Worm (Caenorhabditis elegans) whole organism, young adult: ENCODE measurements around the gene kel-10.

Source experiments
- C06A6.2 ChIP-seq: fragments of 200-800 bp; sonication (Bioruptor generic); conservative IDR thresholded peaks from 2 replicates; pipeline ENCODE4 v1.3.6; 2022; ENCODE audit warnings: missing genetic modification characterization, missing compliant biosample characterization
- C17E4.6 ChIP-seq: fragments of 200-800 bp; sonication (Bioruptor generic); IDR thresholded peaks from 2 replicates; pipeline ENCODE4 v1.3.6; 2022; ENCODE audit warnings: missing genetic modification reagents, missing genetic modification characterization, missing compliant biosample characterization
- F22D6.2 ChIP-seq: sonication (generic microtip); optimal IDR thresholded peaks from 2 replicates; lab custom pipeline; 2016; ENCODE audit warnings: mild to moderate bottlenecking, missing genetic modification characterization, missing compliant biosample characterization
- F23B12.7 ChIP-seq: sonication (generic microtip); optimal IDR thresholded peaks from 2 replicates; lab custom pipeline; 2017; ENCODE audit warnings: missing genetic modification characterization, mild to moderate bottlenecking, missing compliant biosample characterization, antibody characterized with exemption, moderate library complexity; ENCODE audit not compliant: insufficient read depth
- F33H1.4 ChIP-seq: fragments of 200-800 bp; sonication (Bioruptor generic); IDR thresholded peaks from 2 replicates; pipeline ENCODE4 v1.3.6; 2022; ENCODE audit warnings: missing genetic modification reagents, missing genetic modification characterization, missing compliant biosample characterization
- F57C9.4 ChIP-seq: sonication (generic microtip); optimal IDR thresholded peaks from 2 replicates; lab custom pipeline; 2017; ENCODE audit warnings: mild to moderate bottlenecking, missing genetic modification characterization, missing compliant biosample characterization
- Y53F4B.3 ChIP-seq: fragments of 200-800 bp; sonication (Bioruptor generic); IDR thresholded peaks from 2 replicates; pipeline ENCODE4 v1.3.6; 2022; ENCODE audit warnings: missing genetic modification reagents, missing genetic modification characterization, missing compliant biosample characterization
- Y56A3A.18 ChIP-seq: fragments of 200-800 bp; sonication (Bioruptor generic); IDR thresholded peaks from 2 replicates; pipeline ENCODE4 v1.3.6; 2022; ENCODE audit warnings: missing genetic modification reagents, missing genetic modification characterization, missing compliant biosample characterization
- Y79H2A.3 ChIP-seq: fragments of 200-800 bp; sonication (Bioruptor generic); conservative IDR thresholded peaks from 2 replicates; pipeline ENCODE4 v1.3.6; 2022; ENCODE audit warnings: missing genetic modification reagents, missing genetic modification characterization, missing compliant biosample characterization
- akir-1 ChIP-seq: fragments of 200-800 bp; sonication (Bioruptor generic); optimal IDR thresholded peaks from 2 replicates; lab custom pipeline; 2018; ENCODE audit warnings: mild to moderate bottlenecking, missing genetic modification characterization, moderate library complexity, missing compliant biosample characterization
- atf-7 ChIP-seq: sonication (generic microtip); optimal IDR thresholded peaks from 2 replicates; lab custom pipeline; 2017; ENCODE audit warnings: mild to moderate bottlenecking, missing genetic modification characterization, missing compliant biosample characterization
- bed-2 ChIP-seq: fragments of 200-800 bp; sonication (Bioruptor generic); IDR thresholded peaks from 2 replicates; pipeline ENCODE4 v1.3.6; 2022; ENCODE audit warnings: missing genetic modification reagents, missing genetic modification characterization, missing compliant biosample characterization
- ceh-27 ChIP-seq: fragments of 200-800 bp; sonication (Bioruptor generic); optimal IDR thresholded peaks from 2 replicates; lab custom pipeline; 2018; ENCODE audit warnings: mild to moderate bottlenecking, missing genetic modification characterization, moderate library complexity, missing compliant biosample characterization
- ceh-79 ChIP-seq: sonication (generic microtip); optimal IDR thresholded peaks from 2 replicates; lab custom pipeline; 2017; ENCODE audit warnings: mild to moderate bottlenecking, missing genetic modification characterization, missing compliant biosample characterization
- ceh-91 ChIP-seq: fragments of 200-800 bp; sonication (Bioruptor generic); IDR thresholded peaks from 2 replicates; pipeline ENCODE4 v1.3.6; 2022; ENCODE audit warnings: missing genetic modification reagents, missing genetic modification characterization, missing compliant biosample characterization
- die-1 ChIP-seq: sonication (generic microtip); optimal IDR thresholded peaks from 2 replicates; lab custom pipeline; 2016; ENCODE audit warnings: missing genotype, mild to moderate bottlenecking, missing genetic modification characterization, missing compliant biosample characterization
- dpl-1 ChIP-seq: fragments of 150-350 bp; optimal IDR thresholded peaks from 2 replicates; lab custom pipeline; 2014; ENCODE audit warnings: missing biosample characterization, missing genetic modification reagents, missing genetic modification characterization
- efl-1 ChIP-seq: fragments of 150-350 bp; optimal IDR thresholded peaks from 2 replicates; lab custom pipeline; 2014; ENCODE audit warnings: missing biosample characterization, missing genetic modification reagents, missing genetic modification characterization
- egl-44 ChIP-seq: fragments of 200-800 bp; sonication (Bioruptor generic); IDR thresholded peaks from 2 replicates; pipeline ENCODE4 v1.3.6; 2022; ENCODE audit warnings: missing genetic modification reagents, missing genetic modification characterization, missing compliant biosample characterization
- gei-17 ChIP-seq: fragments of 200-800 bp; sonication (Bioruptor generic); optimal IDR thresholded peaks from 2 replicates; lab custom pipeline; 2018; ENCODE audit warnings: mild to moderate bottlenecking, missing genetic modification characterization, missing compliant biosample characterization
- him-1 ChIP-seq: sonication (generic microtip); optimal IDR thresholded peaks from 2 replicates; lab custom pipeline; 2016; ENCODE audit warnings: missing genotype, missing genetic modification reagents, missing genetic modification characterization, missing compliant biosample characterization
- hlh-26 ChIP-seq: fragments of 200-800 bp; sonication (Bioruptor generic); conservative IDR thresholded peaks from 2 replicates; pipeline ENCODE4 v1.3.6; 2022; ENCODE audit warnings: missing genetic modification reagents, missing genetic modification characterization, missing compliant biosample characterization
- let-526 ChIP-seq: fragments of 200-800 bp; sonication (Bioruptor generic); IDR thresholded peaks from 2 replicates; pipeline ENCODE4 v1.3.6; 2022; ENCODE audit warnings: missing genetic modification reagents, missing genetic modification characterization, missing compliant biosample characterization
- let-607 ChIP-seq, 2 experiments: fragments of 200-800 bp in 1 of 2; sonication (Bioruptor generic) in 1 of 2; sonication (generic microtip) in 1 of 2; optimal IDR thresholded peaks; 2 replicates each; lab custom pipeline; 2016 to 2018; ENCODE audit warnings: mild to moderate bottlenecking in 2 of 2, missing compliant biosample characterization in 2 of 2, missing genetic modification characterization in 2 of 2, moderate library complexity in 2 of 2, missing genotype in 1 of 2
- lin-26 ChIP-seq: fragments of 200-800 bp; sonication (Bioruptor generic); IDR thresholded peaks from 2 replicates; pipeline ENCODE4 v1.3.6; 2022; ENCODE audit warnings: missing genetic modification reagents, missing genetic modification characterization, missing compliant biosample characterization
- lsl-1 ChIP-seq: fragments of 200-800 bp; sonication (Bioruptor generic); optimal IDR thresholded peaks from 2 replicates; lab custom pipeline; 2018; ENCODE audit warnings: mild to moderate bottlenecking, missing genetic modification characterization, moderate library complexity, missing compliant biosample characterization
- madf-6 ChIP-seq: fragments of 200-800 bp; sonication (Bioruptor generic); IDR thresholded peaks from 2 replicates; pipeline ENCODE4 v1.3.6; 2022; ENCODE audit warnings: missing genetic modification reagents, missing genetic modification characterization, missing compliant biosample characterization
- nhr-120 ChIP-seq: fragments of 200-800 bp; sonication (Bioruptor generic); IDR thresholded peaks from 2 replicates; pipeline ENCODE4 v1.3.6; 2022; ENCODE audit warnings: missing genetic modification characterization, missing compliant biosample characterization
- nhr-179 ChIP-seq: sonication (generic microtip); optimal IDR thresholded peaks from 2 replicates; lab custom pipeline; 2016; ENCODE audit warnings: mild to moderate bottlenecking, missing genetic modification characterization, missing compliant biosample characterization
- nhr-80 ChIP-seq: sonication (generic microtip); optimal IDR thresholded peaks from 2 replicates; lab custom pipeline; 2016; ENCODE audit warnings: missing genetic modification characterization, missing compliant biosample characterization
- nhr-90 ChIP-seq: sonication (generic microtip); optimal IDR thresholded peaks from 2 replicates; lab custom pipeline; 2016; ENCODE audit warnings: missing genotype, mild to moderate bottlenecking, missing genetic modification characterization, missing compliant biosample characterization
- pha-4 ChIP-seq: fragments of 150-350 bp; sonication (generic microtip); optimal IDR thresholded peaks from 2 replicates; lab custom pipeline; 2014; ENCODE audit warnings: missing biosample characterization, missing genetic modification reagents, missing genetic modification characterization
- rec-8 ChIP-seq, 2 experiments: sonication (generic microtip); optimal IDR thresholded peaks; 2 replicates each; lab custom pipeline; 2016; ENCODE audit warnings: mild to moderate bottlenecking in 2 of 2, missing genetic modification characterization in 2 of 2, missing genetic modification reagents in 2 of 2, missing genotype in 2 of 2, missing biosample characterization in 1 of 2, missing compliant biosample characterization in 1 of 2, moderate library complexity in 1 of 2
- rpc-1 ChIP-seq, 2 experiments: fragments of 150-350 bp in 1 of 2; sonication (generic microtip) in 1 of 2; optimal IDR thresholded peaks; 2 replicates each; lab custom pipeline; 2014 to 2018; ENCODE audit warnings: missing biosample characterization in 1 of 2, missing genetic modification characterization in 1 of 2, missing genetic modification reagents in 1 of 2, missing genotype in 1 of 2
- snpc-4 ChIP-seq, 5 experiments: fragments of 150-350 bp in 1 of 5; sonication (generic microtip) in 4 of 5; optimal IDR thresholded peaks; 2 replicates each; lab custom pipeline; 2014 to 2018; ENCODE audit warnings: missing genetic modification characterization in 5 of 5, missing biosample characterization in 3 of 5, antibody characterized with exemption in 2 of 5, mild to moderate bottlenecking in 2 of 5, missing compliant biosample characterization in 2 of 5, missing genotype in 2 of 5, moderate library complexity in 2 of 5, missing genetic modification reagents in 1 of 5
- tbp1 ChIP-seq: fragments of 200-800 bp; sonication (Bioruptor generic); optimal IDR thresholded peaks from 2 replicates; lab custom pipeline; 2018; ENCODE audit warnings: mild to moderate bottlenecking, missing genetic modification characterization, missing compliant biosample characterization
- tbx-9 ChIP-seq: sonication (generic microtip); optimal IDR thresholded peaks from 2 replicates; lab custom pipeline; 2016; ENCODE audit warnings: borderline replicate concordance, missing genetic modification characterization, inconsistent platforms, missing compliant biosample characterization
- unc-62 ChIP-seq: fragments of 150-350 bp; optimal IDR thresholded peaks from 2 replicates; lab custom pipeline; 2014; ENCODE audit warnings: missing biosample characterization, missing genetic modification reagents, missing genetic modification characterization
- zfh-2 ChIP-seq: fragments of 200-800 bp; sonication (Bioruptor generic); conservative IDR thresholded peaks from 2 replicates; pipeline ENCODE4 v1.3.6; 2022; ENCODE audit warnings: missing genetic modification reagents, missing genetic modification characterization, missing compliant biosample characterization
- ztf-18 ChIP-seq: sonication (generic microtip); optimal IDR thresholded peaks from 2 replicates; lab custom pipeline; 2016; ENCODE audit warnings: missing genotype, mild to moderate bottlenecking, missing genetic modification characterization, missing compliant biosample characterization
- ztf-26 ChIP-seq: sonication (generic microtip); optimal IDR thresholded peaks from 2 replicates; lab custom pipeline; 2017; ENCODE audit warnings: missing genetic modification characterization, missing compliant biosample characterization
- ztf-28 ChIP-seq: fragments of 200-800 bp; sonication (Bioruptor generic); IDR thresholded peaks from 2 replicates; pipeline ENCODE4 v1.3.6; 2022; ENCODE audit warnings: missing genetic modification reagents, missing genetic modification characterization, missing compliant biosample characterization

Gene kel-10

ce11 chrIII:10085574-10085973 is 15.7 kb downstream of the kel-10 start:
- 0 out of 2 replicates have a peak, but pooled peaks have one; percentile 21 for TF ChIP-seq ztf-28 (GFP tag; lab: Robert Waterston, UW)
- TF ChIP-seq C06A6.2 (GFP tag; lab: Robert Waterston, UW), result no peak

DNA sequence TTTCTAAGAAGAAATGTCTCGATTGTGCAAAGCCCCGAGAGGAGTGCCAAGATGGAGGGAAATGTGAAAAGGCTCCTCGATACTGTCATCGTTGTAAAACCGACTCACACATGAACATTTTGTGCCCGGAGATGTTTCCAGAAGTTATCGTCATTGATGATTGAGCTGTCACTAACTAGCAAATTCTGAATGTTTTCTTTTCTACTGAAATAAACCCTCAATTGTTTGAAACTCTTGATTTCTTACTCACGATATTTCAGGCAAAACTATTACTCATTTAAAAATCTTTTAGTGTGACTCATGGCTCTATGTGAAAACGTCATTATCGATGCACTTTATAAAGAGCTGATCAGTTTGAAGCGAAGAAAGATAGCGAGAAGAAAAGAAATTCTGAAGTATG is 16.1 kb downstream of the kel-10 start, which contains the start of gene T16H12.13:
Gene T16H12.13, plus strand, starts transcription at position 301 of the 400 bp plus-strand sequence.
- TF ChIP-seq ztf-26 (tag; lab: Kevin White, UChicago) (no peak), bed-2 (GFP tag; lab: Robert Waterston, UW) (no peak), hlh-26 (GFP tag; lab: Robert Waterston, UW) (no peak), Y79H2A.3 (GFP tag; lab: Robert Waterston, UW) (no peak), die-1 (no peak), let-607 (tag; optimal IDR thresholded peaks at IDR 0.05; lab: Kevin White, UChicago) (no peak), akir-1 (GFP tag; lab: Kevin White, UChicago) (no peak), Y56A3A.18 (GFP tag; lab: Robert Waterston, UW) (no peak), Y53F4B.3 (no peak), zfh-2 (GFP tag; lab: Robert Waterston, UW) (no peak)

ce11 chrIII:10083242-10083641 is 18.0 kb downstream of the kel-10 start, which contains the start of gene T16H12.3:
TSS of gene T16H12.3 (minus strand) at chrIII:10083292.
- TF ChIP-seq let-526 (GFP tag; lab: Robert Waterston, UW), result no peak
- TF ChIP-seq F22D6.2 (tag; lab: Kevin White, UChicago), result no peak
- no peak for TF ChIP-seq atf-7 (tag; lab: Kevin White, UChicago)
- no peak for TF ChIP-seq akir-1 (GFP tag; lab: Kevin White, UChicago)
- TF ChIP-seq gei-17 (GFP tag; lab: Kevin White, UChicago), result no peak
- TF ChIP-seq lsl-1 (GFP tag; lab: Kevin White, UChicago), result peak; percentile 67
- TF ChIP-seq F23B12.7, result no peak
- no peak for TF ChIP-seq lin-26 (GFP tag; lab: Robert Waterston, UW)
- no peak for TF ChIP-seq dpl-1 (GFP tag; lab: Kevin White, UChicago)
- no peak for TF ChIP-seq ceh-91 (GFP tag; lab: Robert Waterston, UW)
- TF ChIP-seq F33H1.4, result peak; percentile 64
- no peak for TF ChIP-seq F57C9.4 (tag; lab: Kevin White, UChicago)
- TF ChIP-seq madf-6 (GFP tag; lab: Robert Waterston, UW), result peak; percentile 38; the same call in 1 of the 2 replicates
- TF ChIP-seq tbx-9 (tag; lab: Kevin White, UChicago), result no peak
- no peak for TF ChIP-seq C06A6.2 (GFP tag; lab: Robert Waterston, UW)
- no peak for TF ChIP-seq Y56A3A.18 (GFP tag; lab: Robert Waterston, UW)
- TF ChIP-seq ztf-18 (tag; lab: Kevin White, UChicago), result no peak
- no peak for TF ChIP-seq bed-2 (GFP tag; lab: Robert Waterston, UW)
- TF ChIP-seq nhr-179, result no peak
- no peak for TF ChIP-seq ceh-79 (tag; lab: Kevin White, UChicago)

DNA sequence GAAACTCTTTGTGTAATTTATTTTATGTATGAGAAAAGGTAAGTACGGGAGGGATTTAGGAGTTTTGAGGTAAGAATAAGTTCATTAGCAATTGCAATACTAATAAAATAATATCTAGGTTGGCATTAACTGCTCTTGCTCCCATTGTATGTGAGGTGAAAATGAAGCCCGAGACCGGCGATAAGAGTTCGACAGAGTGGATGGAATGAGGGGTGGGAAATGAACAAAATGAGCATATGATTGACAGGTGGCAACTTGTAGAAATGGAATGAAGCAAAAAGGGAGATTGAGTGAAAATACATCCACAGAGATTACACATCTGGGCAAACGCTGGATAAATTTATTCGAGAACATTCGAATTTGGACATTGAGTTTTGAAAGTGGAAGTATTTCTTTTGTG is 22.5 kb downstream of the kel-10 start:
- TF ChIP-seq let-607 (tag; optimal IDR thresholded peaks at IDR 0.05; lab: Kevin White, UChicago), result peak in 1 of 2 experiments; percentile 68
- TF ChIP-seq nhr-120 (GFP tag; lab: Robert Waterston, UW), result no peak
- TF ChIP-seq nhr-90 (tag; lab: Kevin White, UChicago), result no peak
- no peak for TF ChIP-seq tbp1 (GFP tag; lab: Kevin White, UChicago)
- no peak for TF ChIP-seq ztf-28 (GFP tag; lab: Robert Waterston, UW)
- TF ChIP-seq C17E4.6 (GFP tag; lab: Robert Waterston, UW), result no peak
- no peak for TF ChIP-seq ceh-27 (GFP tag; lab: Kevin White, UChicago)
- no peak for TF ChIP-seq efl-1 (GFP tag; lab: Kevin White, UChicago)
- no peak for TF ChIP-seq gei-17 (GFP tag; lab: Kevin White, UChicago)
- no peak for TF ChIP-seq ztf-18 (tag; lab: Kevin White, UChicago)
- TF ChIP-seq die-1, result no peak
- no peak for TF ChIP-seq egl-44 (GFP tag; lab: Robert Waterston, UW)
- no peak for TF ChIP-seq rec-8 (tag; optimal IDR thresholded peaks at IDR 0.05; lab: Kevin White, UChicago)
- no peak for TF ChIP-seq bed-2 (GFP tag; lab: Robert Waterston, UW)
- TF ChIP-seq snpc-4 (GFP tag; optimal IDR thresholded peaks at IDR 0.05; lab: Kevin White, UChicago), result no peak
- no peak for TF ChIP-seq snpc-4 (tag; optimal IDR thresholded peaks at IDR 0.05; lab: Kevin White, UChicago)
- TF ChIP-seq rpc-1 (optimal IDR thresholded peaks at IDR 0.05; lab: Kevin White, UChicago), result no peak
- no peak for TF ChIP-seq rpc-1 (tag; optimal IDR thresholded peaks at IDR 0.05; lab: Kevin White, UChicago)
- TF ChIP-seq pha-4 (tag; lab: Kevin White, UChicago), result no peak
- peak; percentile 34 for TF ChIP-seq nhr-80 (tag; lab: Kevin White, UChicago)
- TF ChIP-seq unc-62 (GFP tag; lab: Kevin White, UChicago), result peak; percentile 8
- TF ChIP-seq him-1 (tag; lab: Kevin White, UChicago), result no peak
